Fruit fly (Drosophila melanogaster) whole organism, embryonic: ENCODE measurements around the gene asun.

Experiments used
- Abd-B ChIP-seq: fragments of 200-800 bp; sonication (Bioruptor generic); optimal IDR thresholded peaks from 2 replicates; lab custom pipeline; 2018; ENCODE audit warnings: missing biosample characterization, mild to moderate bottlenecking, missing genetic modification characterization, moderate library complexity
- CG10431 ChIP-seq: fragments of 200-800 bp; sonication (Bioruptor generic); optimal IDR thresholded peaks from 3 replicates; lab custom pipeline; 2018; ENCODE audit warnings: missing biosample characterization, mild to moderate bottlenecking, missing genetic modification characterization
- CG11723 ChIP-seq: fragments of 200-800 bp; sonication (Bioruptor generic); optimal IDR thresholded peaks from 2 replicates; lab custom pipeline; 2017; ENCODE audit warnings: missing biosample characterization, mild to moderate bottlenecking, missing genetic modification characterization
- CG12769 ChIP-seq: fragments of 200-800 bp; sonication (Bioruptor generic); optimal IDR thresholded peaks from 2 replicates; lab custom pipeline; 2019; ENCODE audit warnings: missing biosample characterization, mild to moderate bottlenecking, missing genetic modification characterization, moderate library complexity
- CG14965 ChIP-seq: fragments of 200-800 bp; sonication (Bioruptor generic); optimal IDR thresholded peaks from 2 replicates; lab custom pipeline; 2016; ENCODE audit warnings: missing biosample characterization, missing genetic modification characterization, borderline replicate concordance
- CG1647 ChIP-seq: fragments of 200-800 bp; sonication (Bioruptor generic); optimal IDR thresholded peaks from 3 replicates; lab custom pipeline; 2016; ENCODE audit warnings: missing biosample characterization, missing genetic modification characterization
- CG17186 ChIP-seq: fragments of 200-800 bp; sonication (Bioruptor generic); optimal IDR thresholded peaks from 3 replicates; lab custom pipeline; 2017; ENCODE audit warnings: missing biosample characterization, missing genetic modification reagents, missing genetic modification characterization
- CG17912 ChIP-seq: fragments of 200-800 bp; sonication (Bioruptor generic); optimal IDR thresholded peaks from 2 replicates; lab custom pipeline; 2018; ENCODE audit warnings: missing biosample characterization, mild to moderate bottlenecking, missing genetic modification characterization
- CG1792 ChIP-seq: fragments of 200-800 bp; sonication (Bioruptor generic); optimal IDR thresholded peaks from 2 replicates; lab custom pipeline; 2016; ENCODE audit warnings: missing biosample characterization, missing genetic modification characterization
- CG30020 ChIP-seq: fragments of 200-800 bp; optimal IDR thresholded peaks from 2 replicates; lab custom pipeline; 2019; ENCODE audit warnings: missing biosample characterization, mild to moderate bottlenecking, missing genetic modification characterization, moderate library complexity
- CG33557 ChIP-seq: fragments of 200-800 bp; sonication (Bioruptor generic); optimal IDR thresholded peaks from 2 replicates; lab custom pipeline; 2019; ENCODE audit warnings: missing biosample characterization, mild to moderate bottlenecking, missing genetic modification characterization, moderate library complexity
- CG3838 ChIP-seq: fragments of 200-800 bp; sonication (Bioruptor generic); optimal IDR thresholded peaks from 3 replicates; lab custom pipeline; 2016; ENCODE audit warnings: missing biosample characterization, missing genetic modification characterization
- CG4282 ChIP-seq: fragments of 200-800 bp; sonication (Bioruptor generic); optimal IDR thresholded peaks from 2 replicates; lab custom pipeline; 2016; ENCODE audit warnings: missing biosample characterization, missing genetic modification characterization
- CG4854 ChIP-seq: fragments of 200-800 bp; sonication (Bioruptor generic); optimal IDR thresholded peaks from 2 replicates; lab custom pipeline; 2016; ENCODE audit warnings: missing biosample characterization, missing genetic modification characterization, inconsistent platforms
- CG7928 ChIP-seq: fragments of 200-800 bp; sonication (Bioruptor generic); optimal IDR thresholded peaks from 2 replicates; lab custom pipeline; 2017; ENCODE audit warnings: missing biosample characterization, mild to moderate bottlenecking, missing genetic modification characterization
- CG8924 ChIP-seq: fragments of 200-800 bp; optimal IDR thresholded peaks from 3 replicates; lab custom pipeline; 2019; ENCODE audit warnings: missing biosample characterization, mild to moderate bottlenecking, missing genetic modification characterization, moderate library complexity
- CG9215 ChIP-seq: fragments of 200-800 bp; sonication (Bioruptor generic); IDR thresholded peaks from 2 replicates; pipeline ENCODE4 v1.3.6; 2022; ENCODE audit warnings: missing biosample characterization, missing genetic modification characterization
- CG9727 ChIP-seq: fragments of 200-800 bp; sonication (Bioruptor generic); optimal IDR thresholded peaks from 3 replicates; lab custom pipeline; 2017; ENCODE audit warnings: missing biosample characterization, mild to moderate bottlenecking, missing genetic modification characterization
- Dfd ChIP-seq, 2 experiments: fragments of >200 bp; optimal IDR thresholded peaks; 2 replicates each; lab custom pipeline; 2017; ENCODE audit warnings: missing biosample characterization in 2 of 2, missing genetic modification characterization in 2 of 2
- Fer1 ChIP-seq: fragments of 200-800 bp; sonication (Bioruptor generic); optimal IDR thresholded peaks from 2 replicates; lab custom pipeline; 2017; ENCODE audit warnings: missing biosample characterization, mild to moderate bottlenecking, missing genetic modification characterization
- HLH3B ChIP-seq: fragments of 200-800 bp; sonication (Bioruptor generic); IDR thresholded peaks from 2 replicates; pipeline ENCODE4 v1.3.6; 2022; ENCODE audit warnings: missing biosample characterization, missing genetic modification characterization
- Hey ChIP-seq: fragments of 200-800 bp; sonication (Bioruptor generic); optimal IDR thresholded peaks from 3 replicates; lab custom pipeline; 2018; ENCODE audit warnings: missing biosample characterization, mild to moderate bottlenecking, missing genetic modification characterization
- Hmr ChIP-seq: fragments of 200-800 bp; sonication (Bioruptor generic); optimal IDR thresholded peaks from 3 replicates; lab custom pipeline; 2017; ENCODE audit warnings: mild to moderate bottlenecking, missing biosample characterization, missing genetic modification reagents, missing genetic modification characterization
- Hr39 ChIP-seq: fragments of >200 bp; optimal IDR thresholded peaks from 2 replicates; lab custom pipeline; 2017
- Hr51 ChIP-seq, 2 experiments: fragments of 200-800 bp; sonication (Bioruptor generic); optimal IDR thresholded peaks; 2 replicates in 1 of 2; 3 replicates in 1 of 2; lab custom pipeline; 2016 to 2018; ENCODE audit warnings: missing biosample characterization in 2 of 2, missing genetic modification characterization in 2 of 2, mild to moderate bottlenecking in 1 of 2, moderate library complexity in 1 of 2
- Lim3 ChIP-seq: fragments of 200-800 bp; sonication (Bioruptor generic); IDR thresholded peaks from 2 replicates; pipeline ENCODE4 v1.3.6; 2022; ENCODE audit warnings: missing biosample characterization, missing genetic modification characterization
- MESR4 ChIP-seq: fragments of 200-800 bp; sonication (Bioruptor generic); optimal IDR thresholded peaks from 2 replicates; lab custom pipeline; 2018; ENCODE audit warnings: missing biosample characterization, mild to moderate bottlenecking, missing genetic modification characterization, moderate library complexity
- NC2α ChIP-seq: fragments of 200-800 bp; sonication (Bioruptor generic); optimal IDR thresholded peaks from 2 replicates; lab custom pipeline; 2016; ENCODE audit warnings: missing biosample characterization, missing genetic modification characterization
- Optix ChIP-seq: fragments of 200-800 bp; sonication (Bioruptor generic); IDR thresholded peaks from 3 replicates; pipeline ENCODE4 v1.3.6; 2022; ENCODE audit warnings: missing biosample characterization, missing genetic modification characterization
- Rx ChIP-seq: fragments of 200-800 bp; sonication (Bioruptor generic); IDR thresholded peaks from 2 replicates; pipeline ENCODE4 v1.3.6; 2022; ENCODE audit warnings: missing biosample characterization, missing genetic modification characterization
- Sox102F ChIP-seq: fragments of 200-800 bp; sonication (Bioruptor generic); optimal IDR thresholded peaks from 2 replicates; lab custom pipeline; 2018; ENCODE audit warnings: missing biosample characterization, mild to moderate bottlenecking, missing genetic modification characterization, moderate library complexity
- Stat92E ChIP-seq, 3 experiments: fragments of >200 bp in 2 of 3; fragments of 200-800 bp in 1 of 3; sonication (Bioruptor generic) in 1 of 3; optimal IDR thresholded peaks; 2 replicates each; lab custom pipeline; 2017 to 2019; ENCODE audit warnings: missing biosample characterization in 3 of 3, missing genetic modification characterization in 3 of 3, mild to moderate bottlenecking in 1 of 3, moderate library complexity in 1 of 3
- Trl ChIP-seq, 3 experiments: fragments of >200 bp in 2 of 3; fragments of 200-800 bp in 1 of 3; sonication (Bioruptor generic) in 1 of 3; optimal IDR thresholded peaks; 2 replicates in 1 of 3; 3 replicates in 2 of 3; lab custom pipeline; 2016 to 2017; ENCODE audit warnings: missing biosample characterization in 1 of 3, missing genetic modification characterization in 1 of 3
- Usf ChIP-seq: fragments of 200-800 bp; sonication (Bioruptor generic); optimal IDR thresholded peaks from 2 replicates; lab custom pipeline; 2017; ENCODE audit warnings: missing genotype, missing biosample characterization, missing genetic modification characterization
- ara ChIP-seq: fragments of 200-800 bp; sonication (Bioruptor generic); IDR thresholded peaks from 2 replicates; pipeline ENCODE4 v1.3.6; 2022; ENCODE audit warnings: missing biosample characterization, missing genetic modification characterization
- chn ChIP-seq: fragments of 200-800 bp; sonication (Bioruptor generic); optimal IDR thresholded peaks from 2 replicates; lab custom pipeline; 2016; ENCODE audit warnings: missing biosample characterization, missing genetic modification characterization
- ind ChIP-seq: fragments of 200-800 bp; sonication (Bioruptor generic); optimal IDR thresholded peaks from 3 replicates; lab custom pipeline; 2016; ENCODE audit warnings: missing biosample characterization, missing genetic modification characterization
- kay ChIP-seq: fragments of 200-800 bp; sonication (Bioruptor generic); optimal IDR thresholded peaks from 2 replicates; lab custom pipeline; 2016; ENCODE audit warnings: missing biosample characterization, missing genetic modification characterization
- mam ChIP-seq: fragments of 200-800 bp; sonication (Bioruptor generic); optimal IDR thresholded peaks from 3 replicates; lab custom pipeline; 2016; ENCODE audit warnings: missing biosample characterization, missing genetic modification characterization
- pho ChIP-seq: fragments of 200-800 bp; sonication (Bioruptor generic); optimal IDR thresholded peaks from 2 replicates; lab custom pipeline; 2016; ENCODE audit warnings: missing biosample characterization, missing genetic modification characterization
- repo ChIP-seq: fragments of 200-800 bp; sonication (Bioruptor generic); optimal IDR thresholded peaks from 2 replicates; lab custom pipeline; 2016; ENCODE audit warnings: missing biosample characterization, missing genetic modification characterization
- run ChIP-seq: fragments of 200-800 bp; sonication (Bioruptor generic); optimal IDR thresholded peaks from 3 replicates; lab custom pipeline; 2018; ENCODE audit warnings: missing biosample characterization, mild to moderate bottlenecking, missing genetic modification characterization
- sd ChIP-seq: fragments of 200-800 bp; sonication (Bioruptor generic); optimal IDR thresholded peaks from 3 replicates; lab custom pipeline; 2018; ENCODE audit warnings: missing biosample characterization, mild to moderate bottlenecking, missing genetic modification characterization, moderate library complexity
- sim ChIP-seq: fragments of 200-800 bp; sonication (Bioruptor generic); IDR thresholded peaks from 2 replicates; pipeline ENCODE4 v1.3.6; 2022; ENCODE audit warnings: missing biosample characterization, missing genetic modification characterization
- sr ChIP-seq: fragments of 200-800 bp; sonication (Bioruptor generic); IDR thresholded peaks from 3 replicates; pipeline ENCODE4 v1.3.6; 2022; ENCODE audit warnings: missing biosample characterization, missing genetic modification characterization
- stc ChIP-seq: fragments of 200-800 bp; sonication (Bioruptor generic); IDR thresholded peaks from 2 replicates; pipeline ENCODE4 v1.3.6; 2022; ENCODE audit warnings: missing biosample characterization, missing genetic modification characterization
- tx ChIP-seq: fragments of 200-800 bp; sonication (Bioruptor generic); optimal IDR thresholded peaks from 2 replicates; lab custom pipeline; 2016; ENCODE audit warnings: missing biosample characterization, missing genetic modification characterization
- vfl ChIP-seq: fragments of 200-800 bp; sonication (Bioruptor generic); optimal IDR thresholded peaks from 2 replicates; lab custom pipeline; 2016; ENCODE audit warnings: missing biosample characterization, missing genetic modification characterization
- zen ChIP-seq: fragments of 200-800 bp; sonication (Bioruptor generic); optimal IDR thresholded peaks from 3 replicates; lab custom pipeline; 2018; ENCODE audit warnings: missing biosample characterization, mild to moderate bottlenecking, missing genetic modification characterization, moderate library complexity
- zfh1 ChIP-seq: fragments of 200-800 bp; sonication (Bioruptor generic); IDR thresholded peaks from 3 replicates; pipeline ENCODE4 v1.3.6; 2022; ENCODE audit warnings: missing biosample characterization, missing genetic modification characterization

Gene asun

dm6 chr3R:16222300-16222903, 41.7 kb upstream of the asun start (continued):
- TF ChIP-seq pho (GFP tag; lab: Kevin White, UChicago) (peak; percentile 97), Stat92E (GFP tag; optimal IDR thresholded peaks at IDR 0.05; lab: Kevin White, UChicago) (peak in 1 of 3 experiments; percentile 96), chn (peak; percentile 100), CG1792 (GFP tag; lab: Kevin White, UChicago) (peak; percentile 99), CG11723 (GFP tag; lab: Kevin White, UChicago) (peak; percentile 97), zfh1 (GFP tag; lab: Robert Waterston, UW) (peak; percentile 100), CG7928 (GFP tag; lab: Kevin White, UChicago) (peak; percentile 82), Hr51 (GFP tag; optimal IDR thresholded peaks at IDR 0.05; lab: Kevin White, UChicago) (peak; percentile 99), Rx (peak; percentile 100), ind (GFP tag; lab: Kevin White, UChicago) (peak; percentile 100), CG9215 (peak; percentile 98), NC2α (GFP tag; lab: Kevin White, UChicago) (peak; percentile 99), Trl (optimal IDR thresholded peaks at IDR 0.05; lab: Kevin White, UChicago) (peak in 1 of 2 experiments; percentile 17), Trl (GFP tag; optimal IDR thresholded peaks at IDR 0.05; lab: Kevin White, UChicago) (peak; percentile 100), vfl (GFP tag; lab: Kevin White, UChicago) (peak; percentile 99), ara (GFP tag; lab: Robert Waterston, UW) (peak; percentile 100), CG4854 (peak; percentile 99), CG17186 (GFP tag; lab: Kevin White, UChicago) (peak; percentile 97), Lim3 (GFP tag; lab: Robert Waterston, UW) (peak; percentile 99), sd (tag; lab: Kevin White, UChicago) (peak; percentile 96), CG14965 (GFP tag; lab: Kevin White, UChicago) (peak; percentile 94), repo (GFP tag; lab: Kevin White, UChicago) (peak; percentile 99), HLH3B (peak; percentile 100), CG8924 (tag; lab: Kevin White, UChicago) (peak; percentile 99), CG12769 (peak; percentile 100), sr (peak; percentile 99), Usf (GFP tag; lab: Kevin White, UChicago) (peak; percentile 93), Hmr (GFP tag; lab: Kevin White, UChicago) (peak; percentile 99), CG30020 (peak; percentile 75), CG1647 (peak; percentile 100), zen (tag; lab: Kevin White, UChicago) (peak; percentile 98), Optix (GFP tag; lab: Robert Waterston, UW) (peak; percentile 100), CG17912 (GFP tag; lab: Kevin White, UChicago) (peak; percentile 97), Hr39 (no peak), stc (GFP tag; lab: Robert Waterston, UW) (peak; percentile 100), MESR4 (GFP tag; lab: Kevin White, UChicago) (peak; percentile 92), run (tag; lab: Kevin White, UChicago) (peak; percentile 99), Abd-B (GFP tag; lab: Kevin White, UChicago) (peak; percentile 99), tx (GFP tag; lab: Kevin White, UChicago) (peak; percentile 99), mam (peak; percentile 99), Sox102F (peak; percentile 100), kay (GFP tag; lab: Kevin White, UChicago) (peak; percentile 99), CG9727 (GFP tag; lab: Kevin White, UChicago) (peak; percentile 93), Dfd (GFP tag; optimal IDR thresholded peaks at IDR 0.05; lab: Kevin White, UChicago) (peak in 1 of 2 experiments; percentile 11), sim (GFP tag; lab: Robert Waterston, UW) (peak; percentile 99), CG3838 (peak; percentile 98), Fer1 (GFP tag; lab: Kevin White, UChicago) (peak; percentile 99), Hey (peak; percentile 97), CG4282 (GFP tag; lab: Kevin White, UChicago) (peak; percentile 99), CG33557 (peak; percentile 90), CG10431 (GFP tag; lab: Kevin White, UChicago) (peak; percentile 95)
